Fruit fly (Drosophila melanogaster) whole organism, embryonic: ENCODE results near the gene CG31089.

Source experiments
- Abd-B ChIP-seq: fragments of 200-800 bp; sonication (Bioruptor generic); optimal IDR thresholded peaks from 2 replicates; lab custom pipeline; 2018; ENCODE audit warnings: missing biosample characterization, mild to moderate bottlenecking, missing genetic modification characterization, moderate library complexity
- CG11085 ChIP-seq: fragments of 200-800 bp; sonication (Bioruptor generic); IDR thresholded peaks from 2 replicates; pipeline ENCODE4 v1.3.6; 2022; ENCODE audit warnings: missing biosample characterization, missing genetic modification characterization
- CG12104 ChIP-seq: fragments of 200-800 bp; sonication (Bioruptor generic); optimal IDR thresholded peaks from 3 replicates; lab custom pipeline; 2016; ENCODE audit warnings: missing biosample characterization, missing genetic modification characterization
- CG12744 ChIP-seq: fragments of 200-800 bp; sonication (Bioruptor generic); optimal IDR thresholded peaks from 2 replicates; lab custom pipeline; 2016; ENCODE audit warnings: missing biosample characterization, missing genetic modification characterization
- CG12769 ChIP-seq: fragments of 200-800 bp; sonication (Bioruptor generic); optimal IDR thresholded peaks from 2 replicates; lab custom pipeline; 2019; ENCODE audit warnings: missing biosample characterization, mild to moderate bottlenecking, missing genetic modification characterization, moderate library complexity
- CG13287 ChIP-seq: fragments of 200-800 bp; sonication (Bioruptor generic); IDR thresholded peaks from 2 replicates; pipeline ENCODE4 v1.3.6; 2022; ENCODE audit warnings: missing biosample characterization, missing genetic modification characterization; ENCODE audit not compliant: partially characterized antibody
- CG13296 ChIP-seq: fragments of 200-800 bp; sonication (Bioruptor generic); optimal IDR thresholded peaks from 3 replicates; lab custom pipeline; 2018; ENCODE audit warnings: missing biosample characterization, mild to moderate bottlenecking, missing genetic modification characterization
- CG13424 ChIP-seq: fragments of 200-800 bp; sonication (Bioruptor generic); optimal IDR thresholded peaks from 2 replicates; lab custom pipeline; 2019; ENCODE audit warnings: missing biosample characterization, mild to moderate bottlenecking, missing genetic modification characterization, moderate library complexity
- CG13775 ChIP-seq: fragments of 200-800 bp; sonication (Bioruptor generic); optimal IDR thresholded peaks from 3 replicates; lab custom pipeline; 2017; ENCODE audit warnings: missing biosample characterization, mild to moderate bottlenecking, missing genetic modification characterization
- CG15514 ChIP-seq: fragments of 200-800 bp; sonication (Bioruptor generic); optimal IDR thresholded peaks from 3 replicates; lab custom pipeline; 2017; ENCODE audit warnings: missing biosample characterization, missing genetic modification characterization, mild to moderate bottlenecking, moderate library complexity, missing genetic modification reagents
- CG15601 ChIP-seq: fragments of 200-800 bp; sonication (Bioruptor generic); optimal IDR thresholded peaks from 3 replicates; lab custom pipeline; 2019; ENCODE audit warnings: missing biosample characterization, mild to moderate bottlenecking, missing genetic modification characterization, moderate library complexity
- CG18619 ChIP-seq: fragments of 200-800 bp; sonication (Bioruptor generic); optimal IDR thresholded peaks from 3 replicates; lab custom pipeline; 2017; ENCODE audit warnings: missing biosample characterization, mild to moderate bottlenecking, missing genetic modification characterization
- CG2120 ChIP-seq: fragments of 200-800 bp; sonication (Bioruptor generic); optimal IDR thresholded peaks from 3 replicates; lab custom pipeline; 2016; ENCODE audit warnings: missing biosample characterization, missing genetic modification characterization
- CG2199 ChIP-seq: fragments of 200-800 bp; sonication (Bioruptor generic); IDR thresholded peaks from 3 replicates; pipeline ENCODE4 v1.3.6; 2022; ENCODE audit warnings: missing biosample characterization, missing genetic modification characterization
- CG2678 ChIP-seq: fragments of 200-800 bp; sonication (Bioruptor generic); optimal IDR thresholded peaks from 3 replicates; lab custom pipeline; 2019; ENCODE audit warnings: missing biosample characterization, mild to moderate bottlenecking, missing genetic modification characterization, moderate library complexity
- CG30431 ChIP-seq: fragments of 200-800 bp; sonication (Bioruptor generic); optimal IDR thresholded peaks from 2 replicates; lab custom pipeline; 2017; ENCODE audit warnings: missing biosample characterization, missing genetic modification characterization
- CG6683 ChIP-seq: fragments of 200-800 bp; sonication (Bioruptor generic); optimal IDR thresholded peaks from 2 replicates; lab custom pipeline; 2017; ENCODE audit warnings: missing biosample characterization, mild to moderate bottlenecking, missing genetic modification characterization, missing genetic modification reagents
- CG7357 ChIP-seq: fragments of 200-800 bp; sonication (Bioruptor generic); IDR thresholded peaks from 3 replicates; pipeline ENCODE4 v1.3.6; 2022; ENCODE audit warnings: missing biosample characterization, missing genetic modification characterization
- CG8290 ChIP-seq, 3 experiments: fragments of 200-800 bp; sonication (Bioruptor generic); optimal IDR thresholded peaks; 2 replicates each; lab custom pipeline; 2016 to 2019; ENCODE audit warnings: missing biosample characterization in 3 of 3, missing genetic modification characterization in 3 of 3, mild to moderate bottlenecking in 2 of 3, moderate library complexity in 1 of 3
- CoRest ChIP-seq: fragments of 200-800 bp; sonication (Bioruptor generic); optimal IDR thresholded peaks from 3 replicates; lab custom pipeline; 2018; ENCODE audit warnings: missing biosample characterization, mild to moderate bottlenecking, missing genetic modification characterization, moderate library complexity
- E2f1 ChIP-seq: fragments of 200-800 bp; sonication (Bioruptor generic); IDR thresholded peaks from 2 replicates; pipeline ENCODE4 v1.3.6; 2022; ENCODE audit warnings: missing biosample characterization, missing genetic modification characterization
- Hr51 ChIP-seq, 2 experiments: fragments of 200-800 bp; sonication (Bioruptor generic); optimal IDR thresholded peaks; 2 replicates in 1 of 2; 3 replicates in 1 of 2; lab custom pipeline; 2016 to 2018; ENCODE audit warnings: missing biosample characterization in 2 of 2, missing genetic modification characterization in 2 of 2, mild to moderate bottlenecking in 1 of 2, moderate library complexity in 1 of 2
- Kr ChIP-seq: fragments of 200-800 bp; sonication (Bioruptor generic); optimal IDR thresholded peaks from 2 replicates; lab custom pipeline; 2017; ENCODE audit warnings: missing biosample characterization, mild to moderate bottlenecking, missing genetic modification characterization
- Meics ChIP-seq: fragments of 200-800 bp; sonication (Bioruptor generic); optimal IDR thresholded peaks from 2 replicates; lab custom pipeline; 2017; ENCODE audit warnings: missing biosample characterization, mild to moderate bottlenecking, missing genetic modification characterization
- Mrtf ChIP-seq: fragments of 200-800 bp; sonication (Bioruptor generic); IDR thresholded peaks from 3 replicates; pipeline ENCODE4 v1.3.6; 2022; ENCODE audit warnings: missing biosample characterization, missing genetic modification characterization
- Ravus ChIP-seq: fragments of 200-800 bp; sonication (Bioruptor generic); IDR thresholded peaks from 2 replicates; pipeline ENCODE4 v1.3.6; 2022; ENCODE audit warnings: missing biosample characterization, missing genetic modification characterization
- Rfx ChIP-seq: fragments of 200-800 bp; sonication (Bioruptor generic); IDR thresholded peaks from 2 replicates; pipeline ENCODE4 v1.3.6; 2022; ENCODE audit warnings: missing biosample characterization, missing genetic modification characterization
- Vsx1 ChIP-seq: fragments of 200-800 bp; sonication (Bioruptor generic); optimal IDR thresholded peaks from 2 replicates; lab custom pipeline; 2017; ENCODE audit warnings: missing biosample characterization, mild to moderate bottlenecking, missing genetic modification characterization, missing genetic modification reagents
- bsh ChIP-seq, 2 experiments: fragments of 200-800 bp; sonication (Bioruptor generic); optimal IDR thresholded peaks; 2 replicates each; lab custom pipeline; 2017 to 2018; ENCODE audit warnings: mild to moderate bottlenecking in 2 of 2, missing biosample characterization in 2 of 2, missing genetic modification characterization in 2 of 2, moderate library complexity in 1 of 2
- chn ChIP-seq: fragments of 200-800 bp; sonication (Bioruptor generic); optimal IDR thresholded peaks from 2 replicates; lab custom pipeline; 2016; ENCODE audit warnings: missing biosample characterization, missing genetic modification characterization
- croc ChIP-seq: fragments of 200-800 bp; sonication (Bioruptor generic); conservative IDR thresholded peaks from 3 replicates; pipeline ENCODE4 v1.3.6; 2022; ENCODE audit warnings: missing biosample characterization, missing genetic modification characterization
- cwo ChIP-seq: fragments of 200-800 bp; sonication (Bioruptor generic); optimal IDR thresholded peaks from 3 replicates; lab custom pipeline; 2017; ENCODE audit warnings: missing biosample characterization, missing genetic modification characterization, mild to moderate bottlenecking, moderate library complexity, missing genetic modification reagents
- dpn ChIP-seq, 2 experiments: fragments of 200-800 bp; sonication (Bioruptor generic); optimal IDR thresholded peaks; 3 replicates each; lab custom pipeline; 2016; ENCODE audit warnings: missing biosample characterization in 2 of 2, missing genetic modification characterization in 2 of 2
- fd102C ChIP-seq: fragments of 200-800 bp; sonication (Bioruptor generic); optimal IDR thresholded peaks from 2 replicates; lab custom pipeline; 2018; ENCODE audit warnings: missing biosample characterization, mild to moderate bottlenecking, missing genetic modification characterization, moderate library complexity
- fd3F ChIP-seq: fragments of 200-800 bp; sonication (Bioruptor generic); optimal IDR thresholded peaks from 2 replicates; lab custom pipeline; 2018; ENCODE audit warnings: missing biosample characterization, mild to moderate bottlenecking, missing genetic modification characterization, moderate library complexity
- gcm2 ChIP-seq: fragments of 200-800 bp; sonication (Bioruptor generic); optimal IDR thresholded peaks from 2 replicates; lab custom pipeline; 2016; ENCODE audit warnings: missing biosample characterization, missing genetic modification characterization
- ham ChIP-seq: fragments of 200-800 bp; sonication (Bioruptor generic); IDR thresholded peaks from 2 replicates; pipeline ENCODE4 v1.3.6; 2022; ENCODE audit warnings: missing biosample characterization, missing genetic modification characterization
- ind ChIP-seq: fragments of 200-800 bp; sonication (Bioruptor generic); optimal IDR thresholded peaks from 3 replicates; lab custom pipeline; 2016; ENCODE audit warnings: missing biosample characterization, missing genetic modification characterization
- inv ChIP-seq: fragments of 200-800 bp; sonication (Bioruptor generic); IDR thresholded peaks from 2 replicates; pipeline ENCODE4 v1.3.6; 2022; ENCODE audit warnings: missing biosample characterization, missing genetic modification characterization; ENCODE audit not compliant: partially characterized antibody
- lilli ChIP-seq: fragments of 200-800 bp; sonication (Bioruptor generic); optimal IDR thresholded peaks from 3 replicates; lab custom pipeline; 2016; ENCODE audit warnings: missing biosample characterization, missing genetic modification characterization
- lola ChIP-seq, 3 experiments: fragments of >200 bp in 2 of 3; fragments of 200-800 bp in 1 of 3; sonication (Bioruptor generic) in 1 of 3; optimal IDR thresholded peaks; 2 replicates each; lab custom pipeline; 2017 to 2019; ENCODE audit warnings: missing biosample characterization in 3 of 3, missing genetic modification characterization in 3 of 3, mild to moderate bottlenecking in 1 of 3, moderate library complexity in 1 of 3
- pnt ChIP-seq: fragments of 200-800 bp; sonication (Bioruptor generic); optimal IDR thresholded peaks from 3 replicates; lab custom pipeline; 2016; ENCODE audit warnings: missing biosample characterization, missing genetic modification characterization
- pros ChIP-seq: fragments of 200-800 bp; sonication (Bioruptor generic); optimal IDR thresholded peaks from 3 replicates; lab custom pipeline; 2019; ENCODE audit warnings: missing biosample characterization, mild to moderate bottlenecking, missing genetic modification characterization, moderate library complexity
- pum ChIP-seq: fragments of 200-800 bp; sonication (Bioruptor generic); optimal IDR thresholded peaks from 2 replicates; lab custom pipeline; 2016; ENCODE audit warnings: missing biosample characterization, missing genetic modification characterization
- repo ChIP-seq: fragments of 200-800 bp; sonication (Bioruptor generic); optimal IDR thresholded peaks from 2 replicates; lab custom pipeline; 2016; ENCODE audit warnings: missing biosample characterization, missing genetic modification characterization
- so ChIP-seq: fragments of 200-800 bp; sonication (Bioruptor generic); IDR thresholded peaks from 3 replicates; pipeline ENCODE4 v1.3.6; 2022; ENCODE audit warnings: missing biosample characterization, missing genetic modification characterization
- tio ChIP-seq: fragments of 200-800 bp; sonication (Bioruptor generic); optimal IDR thresholded peaks from 2 replicates; lab custom pipeline; 2017; ENCODE audit warnings: missing biosample characterization, missing genetic modification characterization, inconsistent platforms
- twi ChIP-seq: fragments of 200-800 bp; optimal IDR thresholded peaks from 2 replicates; lab custom pipeline; 2019; ENCODE audit warnings: missing biosample characterization, mild to moderate bottlenecking, missing genetic modification characterization, moderate library complexity

CG31089 gene

dm6 chr3R:25855594-25856305 is 46.7 kb upstream of the CG31089 start, which contains the start of gene CG5890 (continued):
- TF ChIP-seq ind (GFP tag; lab: Kevin White, UChicago) = peak; percentile 17
- TF ChIP-seq pnt = no peak
- TF ChIP-seq bsh (GFP tag; optimal IDR thresholded peaks at IDR 0.05; lab: Kevin White, UChicago) = no peak
- TF ChIP-seq so (GFP tag; lab: Robert Waterston, UW) = no peak
- TF ChIP-seq lola (GFP tag; optimal IDR thresholded peaks at IDR 0.05; lab: Kevin White, UChicago) = no peak
- no peak for TF ChIP-seq CG13775
- no peak for TF ChIP-seq ham (GFP tag; lab: Robert Waterston, UW)
- TF ChIP-seq gcm2 (GFP tag; lab: Kevin White, UChicago) = no peak
- TF ChIP-seq pros (GFP tag; lab: Kevin White, UChicago) = no peak
- TF ChIP-seq CG30431 (GFP tag; lab: Kevin White, UChicago) = no peak
- TF ChIP-seq CG7357 (GFP tag; lab: Robert Waterston, UW) = no peak
- TF ChIP-seq CG15514 (GFP tag; lab: Kevin White, UChicago) = no peak
- peak; percentile 58 for TF ChIP-seq CG13296
- no peak for TF ChIP-seq CG6683 (GFP tag; lab: Kevin White, UChicago)
- TF ChIP-seq CG2678 (tag; lab: Kevin White, UChicago) = peak; percentile 72
- no peak for TF ChIP-seq fd102C (GFP tag; lab: Kevin White, UChicago)
- no peak for TF ChIP-seq CG12104 (GFP tag; lab: Kevin White, UChicago)
- no peak for TF ChIP-seq fd3F (GFP tag; lab: Kevin White, UChicago)
- TF ChIP-seq CoRest (tag; lab: Kevin White, UChicago) = peak; percentile 27
- TF ChIP-seq E2f1 (GFP tag; lab: Robert Waterston, UW) = no peak
- no peak for TF ChIP-seq CG11085 (GFP tag; lab: Robert Waterston, UW)
- TF ChIP-seq croc = no peak
- peak; percentile 37 for TF ChIP-seq CG18619
- TF ChIP-seq inv (GFP tag; lab: Robert Waterston, UW) = no peak
- TF ChIP-seq Abd-B = no peak
- TF ChIP-seq Kr (GFP tag; lab: Kevin White, UChicago) = no peak
- TF ChIP-seq pum (GFP tag; lab: Kevin White, UChicago) = no peak
- TF ChIP-seq cwo (GFP tag; lab: Kevin White, UChicago) = peak; percentile 48
- TF ChIP-seq Ravus (GFP tag; lab: Robert Waterston, UW) = no peak
- TF ChIP-seq CG12769 (tag; lab: Kevin White, UChicago) = no peak
- peak in 1 of 2 experiments; percentile 44 for TF ChIP-seq Hr51 (GFP tag; optimal IDR thresholded peaks at IDR 0.05; lab: Kevin White, UChicago)
- TF ChIP-seq CG12744 = no peak
- no peak for TF ChIP-seq twi (tag; lab: Kevin White, UChicago)
- no peak for TF ChIP-seq Vsx1
- no peak for TF ChIP-seq CG8290 (GFP tag; optimal IDR thresholded peaks at IDR 0.05; lab: Kevin White, UChicago)
- TF ChIP-seq CG8290 (tag; optimal IDR thresholded peaks at IDR 0.05; lab: Kevin White, UChicago) = no peak
- no peak for TF ChIP-seq repo
- TF ChIP-seq CG13287 (GFP tag; lab: Robert Waterston, UW) = no peak
- TF ChIP-seq chn = no peak
- TF ChIP-seq Rfx (GFP tag; lab: Robert Waterston, UW) = no peak
- no peak for TF ChIP-seq CG2120
- no peak for TF ChIP-seq dpn (GFP tag; optimal IDR thresholded peaks at IDR 0.05; lab: Kevin White, UChicago)
- TF ChIP-seq CG13424 = peak; percentile 24
- TF ChIP-seq CG15601 (tag; lab: Kevin White, UChicago) = no peak
- peak; percentile 72 for TF ChIP-seq Meics (GFP tag; lab: Kevin White, UChicago)
- TF ChIP-seq CG2199 (GFP tag; lab: Robert Waterston, UW) = no peak
- TF ChIP-seq tio (GFP tag; lab: Kevin White, UChicago) = no peak
- TF ChIP-seq lilli = no peak
- TF ChIP-seq Mrtf (GFP tag; lab: Robert Waterston, UW) = 0 out of 3 replicates have a peak, but pooled peaks have one; percentile 8
